Worm (Caenorhabditis elegans): ENCODE results near the gene vps-16.

- TF ChIP-seq bed-3 (GFP tag; optimal IDR thresholded peaks at IDR 0.05) (no peak), lsy-2 (tag; optimal IDR thresholded peaks at IDR 0.05) (no peak), snpc-4 (tag; optimal IDR thresholded peaks at IDR 0.05) (no peak), elt-1 (tag; optimal IDR thresholded peaks at IDR 0.05; ENCODE audit: borderline replicate concordance, insufficient read depth) (no peak), ceh-39 (tag; optimal IDR thresholded peaks at IDR 0.05) (no peak), lin-13 (tag; optimal IDR thresholded peaks at IDR 0.05) (no peak), nhr-28 (tag; optimal IDR thresholded peaks at IDR 0.05) (no peak), hlh-1 (tag; optimal IDR thresholded peaks at IDR 0.05) (peak; percentile 99), mep-1 (tag; optimal IDR thresholded peaks at IDR 0.05) (no peak), mab-5 (tag; optimal IDR thresholded peaks at IDR 0.05) (peak; percentile 48)
These were observed 30.7 kb upstream of the vps-16 start for ce11 chrIII:6402346-6402745.
